Fruit fly (Drosophila melanogaster) whole organism, embryonic: ENCODE measurements around the gene CG31287.

Source experiments
- Abd-B ChIP-seq: fragments of 200-800 bp; sonication (Bioruptor generic); optimal IDR thresholded peaks from 2 replicates; lab custom pipeline; 2018; ENCODE audit warnings: missing biosample characterization, mild to moderate bottlenecking, missing genetic modification characterization, moderate library complexity
- Adf1 ChIP-seq: fragments of 200-800 bp; sonication (Bioruptor generic); IDR thresholded peaks from 2 replicates; pipeline ENCODE4 v1.3.6; 2022; ENCODE audit warnings: missing biosample characterization, missing genetic modification characterization
- Asciz ChIP-seq: fragments of 200-800 bp; sonication (Bioruptor generic); optimal IDR thresholded peaks from 2 replicates; lab custom pipeline; 2017; ENCODE audit warnings: missing biosample characterization, mild to moderate bottlenecking, missing genetic modification characterization, missing genetic modification reagents
- Bteb2 ChIP-seq: fragments of 200-800 bp; sonication (Bioruptor generic); optimal IDR thresholded peaks from 2 replicates; lab custom pipeline; 2016; ENCODE audit warnings: missing biosample characterization, missing genetic modification characterization
- CG10209 ChIP-seq: fragments of 200-800 bp; sonication (Bioruptor generic); optimal IDR thresholded peaks from 3 replicates; lab custom pipeline; 2017; ENCODE audit warnings: missing biosample characterization, mild to moderate bottlenecking, missing genetic modification characterization, missing genetic modification reagents
- CG10267 ChIP-seq: fragments of 200-800 bp; sonication (Bioruptor generic); optimal IDR thresholded peaks from 2 replicates; lab custom pipeline; 2018; ENCODE audit warnings: missing biosample characterization, mild to moderate bottlenecking, missing genetic modification characterization, moderate library complexity
- CG10979 ChIP-seq: fragments of 200-800 bp; sonication (Bioruptor generic); optimal IDR thresholded peaks from 2 replicates; lab custom pipeline; 2018; ENCODE audit warnings: missing biosample characterization, mild to moderate bottlenecking, missing genetic modification characterization, moderate library complexity
- CG13296 ChIP-seq: fragments of 200-800 bp; sonication (Bioruptor generic); optimal IDR thresholded peaks from 3 replicates; lab custom pipeline; 2018; ENCODE audit warnings: missing biosample characterization, mild to moderate bottlenecking, missing genetic modification characterization
- CG17385 ChIP-seq: fragments of 200-800 bp; sonication (Bioruptor generic); optimal IDR thresholded peaks from 3 replicates; lab custom pipeline; 2018; ENCODE audit warnings: missing biosample characterization, mild to moderate bottlenecking, missing genetic modification characterization
- CG17802 ChIP-seq: fragments of 200-800 bp; sonication (Bioruptor generic); optimal IDR thresholded peaks from 2 replicates; lab custom pipeline; 2018; ENCODE audit warnings: missing biosample characterization, mild to moderate bottlenecking, missing genetic modification characterization, moderate library complexity
- CG18011 ChIP-seq: fragments of 200-800 bp; sonication (Bioruptor generic); optimal IDR thresholded peaks from 2 replicates; lab custom pipeline; 2017; ENCODE audit warnings: missing biosample characterization, missing genetic modification characterization, mild to moderate bottlenecking, moderate library complexity, missing genotype
- CG31388 ChIP-seq: fragments of 200-800 bp; sonication (Bioruptor generic); optimal IDR thresholded peaks from 2 replicates; lab custom pipeline; 2016; ENCODE audit warnings: missing biosample characterization, missing genetic modification characterization
- CG32532 ChIP-seq: fragments of 200-800 bp; sonication (Bioruptor generic); IDR thresholded peaks from 2 replicates; pipeline ENCODE4 v1.3.6; 2022; ENCODE audit warnings: missing biosample characterization, missing genetic modification characterization
- CG34224 ChIP-seq: fragments of 200-800 bp; sonication (Bioruptor generic); IDR thresholded peaks from 3 replicates; pipeline ENCODE4 v1.3.6; 2022; ENCODE audit warnings: missing biosample characterization, missing genetic modification characterization; ENCODE audit not compliant: partially characterized antibody
- CG4404 ChIP-seq: fragments of 200-800 bp; sonication (Bioruptor generic); IDR thresholded peaks from 2 replicates; pipeline ENCODE4 v1.3.6; 2022; ENCODE audit warnings: missing biosample characterization, missing genetic modification characterization
- CG4707 ChIP-seq: fragments of 200-800 bp; sonication (Bioruptor generic); optimal IDR thresholded peaks from 2 replicates; lab custom pipeline; 2018; ENCODE audit warnings: missing biosample characterization, mild to moderate bottlenecking, missing genetic modification characterization, moderate library complexity
- CG7271 ChIP-seq: fragments of 200-800 bp; sonication (Bioruptor generic); optimal IDR thresholded peaks from 2 replicates; lab custom pipeline; 2018; ENCODE audit warnings: missing biosample characterization, mild to moderate bottlenecking, missing genetic modification characterization, moderate library complexity
- CG8359 ChIP-seq: fragments of 200-800 bp; sonication (Bioruptor generic); optimal IDR thresholded peaks from 2 replicates; lab custom pipeline; 2017; ENCODE audit warnings: missing biosample characterization, mild to moderate bottlenecking, missing genetic modification characterization, borderline replicate concordance
- CG9437 ChIP-seq: fragments of 200-800 bp; sonication (Bioruptor generic); optimal IDR thresholded peaks from 2 replicates; lab custom pipeline; 2018; ENCODE audit warnings: missing biosample characterization, mild to moderate bottlenecking, missing genetic modification characterization
- CG9817 ChIP-seq: fragments of 200-800 bp; sonication (Bioruptor generic); optimal IDR thresholded peaks from 2 replicates; lab custom pipeline; 2018; ENCODE audit warnings: missing biosample characterization, mild to moderate bottlenecking, missing genetic modification characterization, moderate library complexity
- Deaf1 ChIP-seq: fragments of 200-800 bp; optimal IDR thresholded peaks from 3 replicates; lab custom pipeline; 2019; ENCODE audit warnings: missing biosample characterization, mild to moderate bottlenecking, missing genetic modification characterization, moderate library complexity
- Dll ChIP-seq: fragments of 200-800 bp; sonication (Bioruptor generic); IDR thresholded peaks from 4 replicates; pipeline ENCODE4 v1.3.6; 2022; ENCODE audit warnings: missing biosample characterization, missing genetic modification characterization; ENCODE audit not compliant: partially characterized antibody
- Fer3 ChIP-seq: fragments of 200-800 bp; sonication (Bioruptor generic); optimal IDR thresholded peaks from 2 replicates; lab custom pipeline; 2018; ENCODE audit warnings: missing biosample characterization, mild to moderate bottlenecking, missing genetic modification characterization, moderate library complexity
- HLH3B ChIP-seq: fragments of 200-800 bp; sonication (Bioruptor generic); IDR thresholded peaks from 2 replicates; pipeline ENCODE4 v1.3.6; 2022; ENCODE audit warnings: missing biosample characterization, missing genetic modification characterization
- HmgZ ChIP-seq: fragments of 200-800 bp; sonication (Bioruptor generic); optimal IDR thresholded peaks from 2 replicates; lab custom pipeline; 2018; ENCODE audit warnings: missing biosample characterization, mild to moderate bottlenecking, missing genetic modification characterization
- Hmx ChIP-seq: fragments of 200-800 bp; sonication (Bioruptor generic); optimal IDR thresholded peaks from 2 replicates; lab custom pipeline; 2016; ENCODE audit warnings: missing biosample characterization, missing genetic modification characterization
- Hsf ChIP-seq: fragments of 200-800 bp; sonication (Bioruptor generic); optimal IDR thresholded peaks from 3 replicates; lab custom pipeline; 2016; ENCODE audit warnings: missing biosample characterization, missing genetic modification characterization
- MBD-R2 ChIP-seq: fragments of 200-800 bp; sonication (Bioruptor generic); IDR thresholded peaks from 2 replicates; pipeline ENCODE4 v1.3.6; 2022; ENCODE audit warnings: missing biosample characterization, missing genetic modification characterization
- Med ChIP-seq: fragments of 200-800 bp; sonication (Bioruptor generic); peaks from one replicate; lab custom pipeline; 2016; ENCODE audit warnings: missing biosample characterization, missing genetic modification characterization, mild to moderate bottlenecking, inconsistent platforms, moderate library complexity
- Meics ChIP-seq: fragments of 200-800 bp; sonication (Bioruptor generic); optimal IDR thresholded peaks from 2 replicates; lab custom pipeline; 2017; ENCODE audit warnings: missing biosample characterization, mild to moderate bottlenecking, missing genetic modification characterization
- NfI ChIP-seq: fragments of 200-800 bp; sonication (Bioruptor generic); optimal IDR thresholded peaks from 3 replicates; lab custom pipeline; 2018; ENCODE audit warnings: missing biosample characterization, mild to moderate bottlenecking, missing genetic modification characterization, moderate library complexity
- Rfx ChIP-seq: fragments of 200-800 bp; sonication (Bioruptor generic); IDR thresholded peaks from 2 replicates; pipeline ENCODE4 v1.3.6; 2022; ENCODE audit warnings: missing biosample characterization, missing genetic modification characterization
- Scr ChIP-seq: fragments of 200-800 bp; sonication (Bioruptor generic); IDR thresholded peaks from 2 replicates; pipeline ENCODE4 v1.3.6; 2022; ENCODE audit warnings: missing biosample characterization, missing genetic modification characterization; ENCODE audit not compliant: partially characterized antibody
- Stat92E ChIP-seq, 3 experiments: fragments of >200 bp in 2 of 3; fragments of 200-800 bp in 1 of 3; sonication (Bioruptor generic) in 1 of 3; optimal IDR thresholded peaks; 2 replicates each; lab custom pipeline; 2017 to 2019; ENCODE audit warnings: missing biosample characterization in 3 of 3, missing genetic modification characterization in 3 of 3, mild to moderate bottlenecking in 1 of 3, moderate library complexity in 1 of 3
- Vsx1 ChIP-seq: fragments of 200-800 bp; sonication (Bioruptor generic); optimal IDR thresholded peaks from 2 replicates; lab custom pipeline; 2017; ENCODE audit warnings: missing biosample characterization, mild to moderate bottlenecking, missing genetic modification characterization, missing genetic modification reagents
- cas ChIP-seq: fragments of 200-800 bp; sonication (Bioruptor generic); IDR thresholded peaks from 2 replicates; pipeline ENCODE4 v1.3.6; 2022; ENCODE audit warnings: missing biosample characterization, missing genetic modification characterization
- cato ChIP-seq: fragments of 200-800 bp; sonication (Bioruptor generic); optimal IDR thresholded peaks from 2 replicates; lab custom pipeline; 2016; ENCODE audit warnings: missing biosample characterization, missing genetic modification characterization, borderline replicate concordance
- emc ChIP-seq: fragments of 200-800 bp; sonication (Bioruptor generic); optimal IDR thresholded peaks from 2 replicates; lab custom pipeline; 2016; ENCODE audit warnings: missing biosample characterization, missing genetic modification characterization
- ewg ChIP-seq: fragments of 200-800 bp; sonication (Bioruptor generic); optimal IDR thresholded peaks from 3 replicates; lab custom pipeline; 2017; ENCODE audit warnings: mild to moderate bottlenecking, missing biosample characterization, missing genetic modification reagents, missing genetic modification characterization
- fd96Cb ChIP-seq: fragments of 200-800 bp; sonication (Bioruptor generic); optimal IDR thresholded peaks from 2 replicates; lab custom pipeline; 2018; ENCODE audit warnings: missing biosample characterization, mild to moderate bottlenecking, missing genetic modification characterization, moderate library complexity
- gcm2 ChIP-seq: fragments of 200-800 bp; sonication (Bioruptor generic); optimal IDR thresholded peaks from 2 replicates; lab custom pipeline; 2016; ENCODE audit warnings: missing biosample characterization, missing genetic modification characterization
- ind ChIP-seq: fragments of 200-800 bp; sonication (Bioruptor generic); optimal IDR thresholded peaks from 3 replicates; lab custom pipeline; 2016; ENCODE audit warnings: missing biosample characterization, missing genetic modification characterization
- lov ChIP-seq, 2 experiments: fragments of 200-800 bp in 1 of 2; fragments of >200 bp in 1 of 2; sonication (Bioruptor generic) in 1 of 2; IDR thresholded peaks in 1 of 2; optimal IDR thresholded peaks in 1 of 2; 2 replicates in 1 of 2; 3 replicates in 1 of 2; pipeline versions ENCODE4 v1.3.6 to Lab custom; 2017 to 2022; ENCODE audit warnings: missing biosample characterization in 1 of 2, missing genetic modification characterization in 1 of 2
- ranshi ChIP-seq: fragments of 200-800 bp; sonication (Bioruptor generic); IDR thresholded peaks from 2 replicates; pipeline ENCODE4 v1.3.6; 2022; ENCODE audit warnings: missing biosample characterization, missing genetic modification characterization
- sim ChIP-seq: fragments of 200-800 bp; sonication (Bioruptor generic); IDR thresholded peaks from 2 replicates; pipeline ENCODE4 v1.3.6; 2022; ENCODE audit warnings: missing biosample characterization, missing genetic modification characterization
- unc-4 ChIP-seq: fragments of 200-800 bp; sonication (Bioruptor generic); IDR thresholded peaks from 2 replicates; pipeline ENCODE4 v1.3.6; 2022; ENCODE audit warnings: missing biosample characterization, missing genetic modification characterization; ENCODE audit not compliant: partially characterized antibody
- unpg ChIP-seq: fragments of 200-800 bp; sonication (Bioruptor generic); optimal IDR thresholded peaks from 3 replicates; lab custom pipeline; 2018; ENCODE audit warnings: missing biosample characterization, mild to moderate bottlenecking, missing genetic modification characterization, moderate library complexity

Gene CG31287

dm6 chr3R:16157564-16158242 is 45.5 kb upstream of the CG31287 start (continued):
- TF ChIP-seq Meics (GFP tag; lab: Kevin White, UChicago) (peak; percentile 64), CG10979 (tag; lab: Kevin White, UChicago) (peak; percentile 34), CG17385 (peak; percentile 31), Stat92E (GFP tag; optimal IDR thresholded peaks at IDR 0.05; lab: Kevin White, UChicago) (no peak), HmgZ (tag; lab: Kevin White, UChicago) (no peak), MBD-R2 (no peak), Vsx1 (GFP tag; lab: Kevin White, UChicago) (no peak), CG10209 (peak; percentile 33), Hmx (GFP tag; lab: Kevin White, UChicago) (peak; percentile 8), ind (peak; percentile 22), cas (GFP tag; lab: Robert Waterston, UW) (no peak), CG4707 (no peak), CG4404 (no peak), CG7271 (no peak), Med (GFP tag; lab: Kevin White, UChicago) (peak; percentile 91), Dll (0 out of 4 replicates have a peak, but pooled peaks have one; percentile 20), Bteb2 (GFP tag; lab: Kevin White, UChicago) (no peak), Fer3 (tag; lab: Kevin White, UChicago) (peak; percentile 30), ewg (peak; percentile 23), CG18011 (no peak), Scr (GFP tag; lab: Robert Waterston, UW) (0 out of 2 replicates have a peak, but pooled peaks have one; percentile 36), Hsf (GFP tag; lab: Kevin White, UChicago) (peak; percentile 48), gcm2 (GFP tag; lab: Kevin White, UChicago) (no peak), Deaf1 (tag; lab: Kevin White, UChicago) (peak; percentile 79), CG9437 (peak; percentile 61), CG10267 (tag; lab: Kevin White, UChicago) (peak; percentile 16), HLH3B (GFP tag; lab: Robert Waterston, UW) (peak; percentile 51; the same call in 1 of the 2 replicates), Asciz (GFP tag; lab: Kevin White, UChicago) (peak; percentile 37), NfI (peak; percentile 7), CG9817 (peak; percentile 31), Abd-B (no peak), fd96Cb (tag; lab: Kevin White, UChicago) (peak; percentile 30), CG31388 (GFP tag; lab: Kevin White, UChicago) (no peak), unc-4 (GFP tag; lab: Robert Waterston, UW) (0 out of 2 replicates have a peak, but pooled peaks have one; percentile 33), lov (optimal IDR thresholded peaks at IDR 0.05; lab: Kevin White, UChicago) (no peak), lov (GFP tag; IDR thresholded peaks at IDR 0.05; lab: Robert Waterston, UW) (peak; percentile 59; the same call in 1 of the 3 replicates), CG8359 (GFP tag; lab: Kevin White, UChicago) (no peak), Adf1 (GFP tag; lab: Robert Waterston, UW) (peak; percentile 98), CG17802 (no peak), cato (GFP tag; lab: Kevin White, UChicago) (no peak), sim (GFP tag; lab: Robert Waterston, UW) (no peak), CG13296 (GFP tag; lab: Kevin White, UChicago) (peak; percentile 36), CG32532 (peak; percentile 39; the same call in 1 of the 2 replicates), Rfx (GFP tag; lab: Robert Waterston, UW) (peak; percentile 36), ranshi (GFP tag; lab: Robert Waterston, UW) (no peak), CG34224 (GFP tag; lab: Robert Waterston, UW) (peak; percentile 51; the same call in 1 of the 3 replicates), unpg (peak; percentile 30), emc (no peak)
